Fruit fly (Drosophila melanogaster) whole organism, embryonic: ENCODE data around the gene Sirt6.

Experiments
- CG10565 ChIP-seq: fragments of 200-800 bp; sonication (Bioruptor generic); optimal IDR thresholded peaks from 3 replicates; lab custom pipeline; 2016; ENCODE audit warnings: missing biosample characterization, mild to moderate bottlenecking, missing genetic modification characterization
- CG11085 ChIP-seq: fragments of 200-800 bp; sonication (Bioruptor generic); IDR thresholded peaks from 2 replicates; pipeline ENCODE4 v1.3.6; 2022; ENCODE audit warnings: missing biosample characterization, missing genetic modification characterization
- CG11504 ChIP-seq: fragments of 200-800 bp; sonication (Bioruptor generic); optimal IDR thresholded peaks from 3 replicates; lab custom pipeline; 2019; ENCODE audit warnings: missing biosample characterization, mild to moderate bottlenecking, missing genetic modification characterization, moderate library complexity
- CG12104 ChIP-seq: fragments of 200-800 bp; sonication (Bioruptor generic); optimal IDR thresholded peaks from 3 replicates; lab custom pipeline; 2016; ENCODE audit warnings: missing biosample characterization, missing genetic modification characterization
- CG12219 ChIP-seq: fragments of 200-800 bp; sonication (Bioruptor generic); optimal IDR thresholded peaks from 3 replicates; lab custom pipeline; 2018; ENCODE audit warnings: missing biosample characterization, mild to moderate bottlenecking, missing genetic modification characterization
- CG12659 ChIP-seq: fragments of 200-800 bp; sonication (Bioruptor generic); optimal IDR thresholded peaks from 3 replicates; lab custom pipeline; 2017; ENCODE audit warnings: mild to moderate bottlenecking, missing biosample characterization, missing genetic modification reagents, missing genetic modification characterization
- CG16813 ChIP-seq: fragments of 200-800 bp; sonication (Bioruptor generic); IDR thresholded peaks from 3 replicates; pipeline ENCODE4 v1.3.6; 2022; ENCODE audit warnings: missing biosample characterization, missing genetic modification characterization; ENCODE audit not compliant: partially characterized antibody
- CG17186 ChIP-seq: fragments of 200-800 bp; sonication (Bioruptor generic); optimal IDR thresholded peaks from 3 replicates; lab custom pipeline; 2017; ENCODE audit warnings: missing biosample characterization, missing genetic modification reagents, missing genetic modification characterization
- CG18011 ChIP-seq: fragments of 200-800 bp; sonication (Bioruptor generic); optimal IDR thresholded peaks from 2 replicates; lab custom pipeline; 2017; ENCODE audit warnings: missing biosample characterization, missing genetic modification characterization, mild to moderate bottlenecking, moderate library complexity, missing genotype
- CG18764 ChIP-seq: fragments of 200-800 bp; sonication (Bioruptor generic); optimal IDR thresholded peaks from 3 replicates; lab custom pipeline; 2016; ENCODE audit warnings: missing biosample characterization, missing genetic modification characterization
- CG2116 ChIP-seq: fragments of 200-800 bp; sonication (Bioruptor generic); optimal IDR thresholded peaks from 3 replicates; lab custom pipeline; 2018; ENCODE audit warnings: missing biosample characterization, mild to moderate bottlenecking, missing genetic modification characterization
- CG30020 ChIP-seq: fragments of 200-800 bp; optimal IDR thresholded peaks from 2 replicates; lab custom pipeline; 2019; ENCODE audit warnings: missing biosample characterization, mild to moderate bottlenecking, missing genetic modification characterization, moderate library complexity
- CG3281 ChIP-seq: fragments of 200-800 bp; sonication (Bioruptor generic); optimal IDR thresholded peaks from 3 replicates; lab custom pipeline; 2017; ENCODE audit warnings: missing biosample characterization, mild to moderate bottlenecking, missing genetic modification characterization
- CG34376 ChIP-seq: fragments of 200-800 bp; sonication (Bioruptor generic); optimal IDR thresholded peaks from 2 replicates; lab custom pipeline; 2018; ENCODE audit warnings: missing biosample characterization, mild to moderate bottlenecking, missing genetic modification characterization
- CG4282 ChIP-seq: fragments of 200-800 bp; sonication (Bioruptor generic); optimal IDR thresholded peaks from 2 replicates; lab custom pipeline; 2016; ENCODE audit warnings: missing biosample characterization, missing genetic modification characterization
- CG4360 ChIP-seq: fragments of 200-800 bp; sonication (Bioruptor generic); IDR thresholded peaks from 2 replicates; pipeline ENCODE4 v1.3.6; 2022; ENCODE audit warnings: missing biosample characterization, missing genetic modification characterization
- CG5180 ChIP-seq: fragments of 200-800 bp; sonication (Bioruptor generic); optimal IDR thresholded peaks from 3 replicates; lab custom pipeline; 2017; ENCODE audit warnings: missing biosample characterization, missing genetic modification characterization, mild to moderate bottlenecking, moderate library complexity, missing genetic modification reagents
- CG6813 ChIP-seq: fragments of 200-800 bp; sonication (Bioruptor generic); optimal IDR thresholded peaks from 2 replicates; lab custom pipeline; 2017; ENCODE audit warnings: missing biosample characterization, missing genetic modification characterization, mild to moderate bottlenecking, moderate library complexity, missing genetic modification reagents
- CG8388 ChIP-seq: fragments of 200-800 bp; sonication (Bioruptor generic); optimal IDR thresholded peaks from 2 replicates; lab custom pipeline; 2019; ENCODE audit warnings: missing biosample characterization, mild to moderate bottlenecking, missing genetic modification characterization, moderate library complexity
- CG8765 ChIP-seq: fragments of 200-800 bp; sonication (Bioruptor generic); IDR thresholded peaks from 2 replicates; pipeline ENCODE4 v1.3.6; 2022; ENCODE audit warnings: missing biosample characterization, missing genetic modification characterization
- CG8924 ChIP-seq: fragments of 200-800 bp; optimal IDR thresholded peaks from 3 replicates; lab custom pipeline; 2019; ENCODE audit warnings: missing biosample characterization, mild to moderate bottlenecking, missing genetic modification characterization, moderate library complexity
- CG9437 ChIP-seq: fragments of 200-800 bp; sonication (Bioruptor generic); optimal IDR thresholded peaks from 2 replicates; lab custom pipeline; 2018; ENCODE audit warnings: missing biosample characterization, mild to moderate bottlenecking, missing genetic modification characterization
- CG9727 ChIP-seq: fragments of 200-800 bp; sonication (Bioruptor generic); optimal IDR thresholded peaks from 3 replicates; lab custom pipeline; 2017; ENCODE audit warnings: missing biosample characterization, mild to moderate bottlenecking, missing genetic modification characterization
- CG9817 ChIP-seq: fragments of 200-800 bp; sonication (Bioruptor generic); optimal IDR thresholded peaks from 2 replicates; lab custom pipeline; 2018; ENCODE audit warnings: missing biosample characterization, mild to moderate bottlenecking, missing genetic modification characterization, moderate library complexity
- Deaf1 ChIP-seq: fragments of 200-800 bp; optimal IDR thresholded peaks from 3 replicates; lab custom pipeline; 2019; ENCODE audit warnings: missing biosample characterization, mild to moderate bottlenecking, missing genetic modification characterization, moderate library complexity
- ERR ChIP-seq: fragments of 200-800 bp; sonication (Bioruptor generic); optimal IDR thresholded peaks from 2 replicates; lab custom pipeline; 2016; ENCODE audit warnings: missing biosample characterization, missing genetic modification characterization
- Eip74EF ChIP-seq, 2 experiments: fragments of 200-800 bp in 1 of 2; fragments of >200 bp in 1 of 2; sonication (Bioruptor generic) in 1 of 2; optimal IDR thresholded peaks; 2 replicates each; lab custom pipeline; 2017 to 2019; ENCODE audit warnings: missing biosample characterization in 2 of 2, missing genetic modification characterization in 2 of 2, mild to moderate bottlenecking in 1 of 2, moderate library complexity in 1 of 2
- Elba2 ChIP-seq: fragments of 200-800 bp; sonication (Bioruptor generic); optimal IDR thresholded peaks from 3 replicates; lab custom pipeline; 2016; ENCODE audit warnings: missing biosample characterization, missing genetic modification characterization
- HLHmδ ChIP-seq: fragments of 200-800 bp; sonication (Bioruptor generic); optimal IDR thresholded peaks from 2 replicates; lab custom pipeline; 2018; ENCODE audit warnings: missing biosample characterization, mild to moderate bottlenecking, missing genetic modification characterization, moderate library complexity
- Hr78 ChIP-seq, 2 experiments: fragments of 200-800 bp in 1 of 2; fragments of >200 bp in 1 of 2; sonication (Bioruptor generic) in 1 of 2; optimal IDR thresholded peaks; 2 replicates each; lab custom pipeline; 2017 to 2019; ENCODE audit warnings: missing biosample characterization in 2 of 2, missing genetic modification characterization in 2 of 2, mild to moderate bottlenecking in 1 of 2, moderate library complexity in 1 of 2
- Meics ChIP-seq: fragments of 200-800 bp; sonication (Bioruptor generic); optimal IDR thresholded peaks from 2 replicates; lab custom pipeline; 2017; ENCODE audit warnings: missing biosample characterization, mild to moderate bottlenecking, missing genetic modification characterization
- NK7.1 ChIP-seq: fragments of 200-800 bp; sonication (Bioruptor generic); optimal IDR thresholded peaks from 3 replicates; lab custom pipeline; 2016; ENCODE audit warnings: missing biosample characterization, missing genetic modification characterization
- Spps ChIP-seq: fragments of 200-800 bp; sonication (Bioruptor generic); optimal IDR thresholded peaks from 2 replicates; lab custom pipeline; 2018; ENCODE audit warnings: missing biosample characterization, mild to moderate bottlenecking, missing genetic modification characterization
- ara ChIP-seq: fragments of 200-800 bp; sonication (Bioruptor generic); IDR thresholded peaks from 2 replicates; pipeline ENCODE4 v1.3.6; 2022; ENCODE audit warnings: missing biosample characterization, missing genetic modification characterization
- bbx ChIP-seq: fragments of 200-800 bp; sonication (Bioruptor generic); IDR thresholded peaks from 2 replicates; pipeline ENCODE4 v1.3.6; 2022; ENCODE audit warnings: missing biosample characterization, missing genetic modification characterization; ENCODE audit not compliant: partially characterized antibody
- crc ChIP-seq: fragments of 200-800 bp; sonication (Bioruptor generic); optimal IDR thresholded peaks from 2 replicates; lab custom pipeline; 2016; ENCODE audit warnings: missing biosample characterization, missing genetic modification characterization
- dan ChIP-seq: fragments of 200-800 bp; sonication (Bioruptor generic); IDR thresholded peaks from 2 replicates; pipeline ENCODE4 v1.3.6; 2022; ENCODE audit warnings: missing biosample characterization, missing genetic modification characterization
- dm ChIP-seq: fragments of 200-800 bp; sonication (Bioruptor generic); optimal IDR thresholded peaks from 3 replicates; lab custom pipeline; 2016; ENCODE audit warnings: missing biosample characterization, missing genetic modification characterization
- her ChIP-seq: fragments of 200-800 bp; sonication (Bioruptor generic); optimal IDR thresholded peaks from 2 replicates; lab custom pipeline; 2016; ENCODE audit warnings: missing biosample characterization, missing genetic modification characterization
- lab ChIP-seq: fragments of 200-800 bp; sonication (Bioruptor generic); optimal IDR thresholded peaks from 3 replicates; lab custom pipeline; 2017; ENCODE audit warnings: missing biosample characterization, missing genetic modification characterization, mild to moderate bottlenecking, moderate library complexity, missing genetic modification reagents
- nerfin-1 ChIP-seq: fragments of 200-800 bp; sonication (Bioruptor generic); optimal IDR thresholded peaks from 3 replicates; lab custom pipeline; 2019; ENCODE audit warnings: missing biosample characterization, mild to moderate bottlenecking, missing genetic modification characterization, moderate library complexity
- org-1 ChIP-seq: fragments of 200-800 bp; sonication (Bioruptor generic); optimal IDR thresholded peaks from 2 replicates; lab custom pipeline; 2017; ENCODE audit warnings: missing biosample characterization, missing genetic modification characterization
- pb ChIP-seq: fragments of 200-800 bp; sonication (Bioruptor generic); optimal IDR thresholded peaks from 3 replicates; lab custom pipeline; 2016; ENCODE audit warnings: missing biosample characterization, missing genetic modification characterization
- pita ChIP-seq: fragments of 200-800 bp; sonication (Bioruptor generic); optimal IDR thresholded peaks from 2 replicates; lab custom pipeline; 2017; ENCODE audit warnings: missing biosample characterization, mild to moderate bottlenecking, missing genetic modification characterization
- pros ChIP-seq: fragments of 200-800 bp; sonication (Bioruptor generic); optimal IDR thresholded peaks from 3 replicates; lab custom pipeline; 2019; ENCODE audit warnings: missing biosample characterization, mild to moderate bottlenecking, missing genetic modification characterization, moderate library complexity
- schlank ChIP-seq: fragments of 200-800 bp; sonication (Bioruptor generic); optimal IDR thresholded peaks from 2 replicates; lab custom pipeline; 2018; ENCODE audit warnings: missing biosample characterization, mild to moderate bottlenecking, missing genetic modification characterization
- sens ChIP-seq: fragments of 200-800 bp; sonication (Bioruptor generic); peaks from one replicate; lab custom pipeline; 2016; ENCODE audit warnings: missing biosample characterization, missing genetic modification characterization
- slbo ChIP-seq: fragments of 200-800 bp; sonication (Bioruptor generic); IDR thresholded peaks from 2 replicates; pipeline ENCODE4 v1.3.6; 2022; ENCODE audit warnings: missing biosample characterization, missing genetic modification characterization
- stc ChIP-seq: fragments of 200-800 bp; sonication (Bioruptor generic); IDR thresholded peaks from 2 replicates; pipeline ENCODE4 v1.3.6; 2022; ENCODE audit warnings: missing biosample characterization, missing genetic modification characterization
- yki ChIP-seq: fragments of >200 bp; optimal IDR thresholded peaks from 3 replicates; lab custom pipeline; 2018
- z ChIP-seq: fragments of 200-800 bp; sonication (Bioruptor generic); IDR thresholded peaks from 3 replicates; pipeline ENCODE4 v1.3.6; 2022; ENCODE audit warnings: missing biosample characterization, missing genetic modification characterization

Gene Sirt6

DNA sequence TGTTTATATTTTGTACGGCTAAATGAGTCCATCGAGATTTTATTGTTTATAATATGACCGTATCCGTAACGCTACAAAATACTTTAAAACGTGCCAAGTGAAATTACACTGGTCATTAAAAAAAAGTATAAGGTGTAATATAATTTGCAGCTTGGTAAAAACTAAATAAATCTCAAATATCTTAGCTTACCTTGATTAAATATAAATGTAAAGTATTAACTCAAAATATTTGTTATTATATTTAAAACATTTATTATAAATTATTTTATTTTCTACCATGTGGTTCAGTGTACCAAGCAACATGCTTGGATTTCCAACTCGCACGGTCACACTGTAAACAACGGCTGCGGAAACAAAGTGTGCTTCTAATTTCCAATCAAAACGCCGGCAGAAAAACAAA, at the start of gene Sirt6, which contains the start of gene pont (continued):
- TF ChIP-seq Hr78 (GFP tag; optimal IDR thresholded peaks at IDR 0.05; lab: Kevin White, UChicago) (peak in 1 of 2 experiments; percentile 80), CG11085 (GFP tag; lab: Robert Waterston, UW) (no peak), yki (lab: Kevin White, UChicago) (no peak), Meics (peak; percentile 94), pb (GFP tag; lab: Kevin White, UChicago) (no peak), CG9437 (peak; percentile 91), bbx (GFP tag; lab: Robert Waterston, UW) (no peak), CG4360 (no peak), NK7.1 (no peak), CG34376 (GFP tag; lab: Kevin White, UChicago) (peak; percentile 76), CG12659 (GFP tag; lab: Kevin White, UChicago) (peak; percentile 97), CG4282 (GFP tag; lab: Kevin White, UChicago) (no peak), z (GFP tag; lab: Robert Waterston, UW) (no peak), HLHmδ (GFP tag; lab: Kevin White, UChicago) (no peak), CG8388 (GFP tag; lab: Kevin White, UChicago) (peak; percentile 97), her (no peak), CG12219 (GFP tag; lab: Kevin White, UChicago) (peak; percentile 77), dm (peak; percentile 49), CG5180 (GFP tag; lab: Kevin White, UChicago) (peak; percentile 66), CG18764 (GFP tag; lab: Kevin White, UChicago) (peak; percentile 88), CG17186 (peak; percentile 36), stc (no peak), CG11504 (tag; lab: Kevin White, UChicago) (peak; percentile 97), sens (peak; percentile 92), ara (no peak), CG9817 (tag; lab: Kevin White, UChicago) (peak; percentile 94), lab (GFP tag; lab: Kevin White, UChicago) (peak; percentile 94), slbo (GFP tag; lab: Robert Waterston, UW) (no peak), pita (GFP tag; lab: Kevin White, UChicago) (no peak), pros (GFP tag; lab: Kevin White, UChicago) (no peak), Eip74EF (GFP tag; optimal IDR thresholded peaks at IDR 0.05; lab: Kevin White, UChicago) (peak in 1 of 2 experiments; percentile 94), CG8924 (tag; lab: Kevin White, UChicago) (peak; percentile 98), ERR (GFP tag; lab: Kevin White, UChicago) (peak; percentile 5), dan (GFP tag; lab: Robert Waterston, UW) (no peak), org-1 (GFP tag; lab: Kevin White, UChicago) (peak; percentile 88), Deaf1 (tag; lab: Kevin White, UChicago) (peak; percentile 82), CG16813 (GFP tag; lab: Robert Waterston, UW) (no peak), CG9727 (GFP tag; lab: Kevin White, UChicago) (peak; percentile 97), CG2116 (GFP tag; lab: Kevin White, UChicago) (peak; percentile 72), schlank (tag; lab: Kevin White, UChicago) (peak; percentile 70), CG3281 (GFP tag; lab: Kevin White, UChicago) (peak; percentile 89), CG18011 (GFP tag; lab: Kevin White, UChicago) (peak; percentile 69), Elba2 (GFP tag; lab: Kevin White, UChicago) (peak; percentile 54), Spps (tag; lab: Kevin White, UChicago) (peak; percentile 95), CG8765 (no peak), CG10565 (peak; percentile 12), nerfin-1 (tag; lab: Kevin White, UChicago) (peak; percentile 92), CG30020 (tag; lab: Kevin White, UChicago) (peak; percentile 87), crc (no peak), CG6813 (GFP tag; lab: Kevin White, UChicago) (peak; percentile 78), CG12104 (GFP tag; lab: Kevin White, UChicago) (peak; percentile 93)
